Fruit fly (Drosophila melanogaster): ENCODE measurements around the gene Xrcc2.

Xrcc2 gene

DNA sequence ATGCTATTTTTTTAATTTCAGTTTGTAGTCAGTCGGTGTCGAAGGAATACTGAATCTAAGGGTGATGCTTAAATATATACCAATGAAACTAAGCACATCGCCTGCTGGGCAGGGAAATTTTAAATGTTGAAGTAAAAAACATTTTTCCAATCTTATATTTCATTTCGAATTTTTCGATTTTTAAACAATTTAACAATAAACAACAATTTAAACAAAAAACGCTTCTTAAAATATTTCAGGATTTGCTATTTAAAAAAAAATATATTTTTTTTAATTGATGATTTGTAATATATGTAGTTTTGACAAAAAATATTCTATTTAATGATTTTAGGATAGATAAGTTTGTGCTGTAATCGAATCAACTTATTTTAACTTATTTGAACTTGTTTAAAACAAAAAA is 14.8 kb downstream of the Xrcc2 start, which contains the start of gene CG6470:
Gene CG6470, minus strand, starts transcription at position 101 of the 400 bp plus-strand sequence.
- TF ChIP-seq bab1 (GFP tag; optimal IDR thresholded peaks at IDR 0.05) (no peak), pad (GFP tag; optimal IDR thresholded peaks at IDR 0.05) (no peak), CG7101 (tag; optimal IDR thresholded peaks at IDR 0.05) (no peak), CG12768 (GFP tag; optimal IDR thresholded peaks at IDR 0.05) (no peak), Hr96 (GFP tag; optimal IDR thresholded peaks at IDR 0.05) (no peak), kay (GFP tag; ENCODE audit: borderline replicate concordance) (no peak), cic (GFP tag; optimal IDR thresholded peaks at IDR 0.05) (no peak), CG33017 (tag; optimal IDR thresholded peaks at IDR 0.05) (no peak), ovo (GFP tag; optimal IDR thresholded peaks at IDR 0.05) (no peak), tj (GFP tag; optimal IDR thresholded peaks at IDR 0.05) (no peak), Crg-1 (GFP tag; optimal IDR thresholded peaks at IDR 0.05) (no peak), toe (GFP tag; optimal IDR thresholded peaks at IDR 0.05) (no peak), Clk (GFP tag; optimal IDR thresholded peaks at IDR 0.05) (no peak), CG14711 (tag; optimal IDR thresholded peaks at IDR 0.05) (no peak), CG1620 (GFP tag; optimal IDR thresholded peaks at IDR 0.05) (no peak), cnc (optimal IDR thresholded peaks at IDR 0.05) (no peak), Mnt (GFP tag; optimal IDR thresholded peaks at IDR 0.05) (no peak), CG7045 (GFP tag; optimal IDR thresholded peaks at IDR 0.05) (no peak), CG11617 (GFP tag; optimal IDR thresholded peaks at IDR 0.05) (no peak)

DNA sequence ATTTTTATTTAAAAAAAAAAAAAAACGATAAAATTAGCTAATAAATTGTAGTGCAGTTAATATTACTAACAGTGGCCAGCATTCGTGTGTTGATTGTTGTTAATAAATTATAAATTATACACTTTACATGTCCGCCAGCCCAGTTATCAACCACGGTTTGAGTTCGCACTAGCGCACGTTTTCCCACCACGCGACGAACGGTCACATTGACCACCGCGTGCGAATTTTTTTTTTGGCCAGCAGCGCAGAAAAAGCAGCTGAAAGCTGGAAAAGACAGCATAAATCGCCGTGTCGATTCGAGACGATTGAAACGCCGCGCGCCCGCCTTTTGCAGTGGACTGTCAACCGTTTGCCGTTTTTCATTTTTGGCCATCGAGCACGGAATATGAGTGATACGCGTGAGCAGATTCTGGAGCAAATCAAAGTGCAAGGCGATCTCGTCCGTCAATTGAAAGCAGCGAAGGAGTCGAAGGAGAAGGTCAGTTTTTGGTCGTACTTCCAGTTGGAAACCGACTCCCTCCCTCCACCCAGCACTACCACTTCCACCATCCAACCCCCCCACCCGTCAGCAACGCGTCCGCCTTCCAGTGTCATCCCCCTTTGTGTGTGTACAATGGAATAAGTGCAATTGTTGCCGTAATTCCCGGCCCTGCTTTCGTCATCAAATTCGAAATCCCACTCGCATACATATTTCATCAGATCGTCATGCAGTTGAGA is 15.4 kb downstream of the Xrcc2 start, which contains the start of the genes Bx and HisRS:
Gene Bx, plus strand, starts transcription at position 224 of the 717 bp plus-strand sequence.
Gene HisRS, plus strand, starts transcription at position 224 of the 717 bp plus-strand sequence.
- peak; percentile 100 for TF ChIP-seq Mnt (GFP tag; optimal IDR thresholded peaks at IDR 0.05)
- TF ChIP-seq CG7101 (tag; optimal IDR thresholded peaks at IDR 0.05) = peak; percentile 2
- TF ChIP-seq tj (GFP tag; optimal IDR thresholded peaks at IDR 0.05) = peak; percentile 76
- TF ChIP-seq CG33017 (tag; optimal IDR thresholded peaks at IDR 0.05) = no peak

DNA sequence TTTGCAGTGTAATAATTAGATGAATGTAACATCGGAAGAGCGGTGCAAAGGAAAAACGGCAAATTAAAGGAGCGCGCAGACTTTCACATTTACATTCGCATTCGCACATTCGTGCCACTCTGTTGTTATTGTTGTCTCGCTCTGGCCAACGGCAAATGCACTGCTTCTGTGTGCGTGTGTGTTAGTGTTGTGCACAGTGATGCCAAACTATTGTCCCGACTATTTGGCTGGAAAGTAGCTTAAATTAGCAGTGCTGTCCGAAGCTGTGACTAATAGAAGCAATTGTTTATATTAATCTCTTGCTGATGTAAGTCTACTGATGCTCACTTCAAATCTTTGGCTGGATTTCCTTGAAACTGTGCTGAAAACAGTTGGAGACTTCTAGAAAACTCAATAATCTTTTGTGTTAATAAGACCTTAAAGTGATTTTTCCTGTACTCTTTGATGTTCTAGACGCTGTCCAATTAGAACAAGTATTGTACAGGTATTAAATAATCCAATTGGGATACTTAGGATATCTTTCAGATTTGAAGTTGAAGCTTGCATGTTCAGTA is 16.1 kb downstream of the Xrcc2 start:
- peak; percentile 34 for TF ChIP-seq toe (GFP tag; optimal IDR thresholded peaks at IDR 0.05)
- peak; percentile 61 for TF ChIP-seq tj (GFP tag; optimal IDR thresholded peaks at IDR 0.05)
- TF ChIP-seq Mnt (GFP tag; optimal IDR thresholded peaks at IDR 0.05) = peak; percentile 26
- no peak for TF ChIP-seq CG5204 (GFP tag; optimal IDR thresholded peaks at IDR 0.05)
- peak; percentile 73 for TF ChIP-seq kay (GFP tag; ENCODE audit: borderline replicate concordance)
- peak; percentile 35 for TF ChIP-seq ovo (GFP tag; optimal IDR thresholded peaks at IDR 0.05)
- TF ChIP-seq pad (GFP tag; optimal IDR thresholded peaks at IDR 0.05) = peak; percentile 57
- TF ChIP-seq CG7101 (tag; optimal IDR thresholded peaks at IDR 0.05) = peak; percentile 14
- TF ChIP-seq CG12768 (GFP tag; optimal IDR thresholded peaks at IDR 0.05) = no peak
- no peak for TF ChIP-seq cnc (optimal IDR thresholded peaks at IDR 0.05)

DNA sequence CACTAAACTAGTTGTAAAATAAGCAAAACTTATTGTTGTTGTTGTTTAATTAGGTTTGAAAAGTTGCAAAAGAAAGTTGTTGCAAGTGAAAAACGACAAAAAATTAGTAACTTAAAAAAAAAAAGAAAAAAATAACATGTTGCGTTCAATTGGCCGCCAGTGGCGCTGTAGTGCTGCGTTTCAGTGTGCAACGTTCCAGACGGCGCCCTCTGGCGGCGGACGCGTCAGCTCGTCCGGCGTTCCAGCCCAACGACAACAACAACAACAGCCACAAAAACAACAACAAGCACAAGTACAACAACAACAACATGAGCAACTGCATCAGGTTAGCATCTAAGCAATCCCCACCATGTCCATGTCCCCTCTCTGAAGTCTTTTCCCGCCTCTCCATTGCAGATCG is 17.5 kb downstream of the Xrcc2 start:
- no peak for TF ChIP-seq CG7101 (tag; optimal IDR thresholded peaks at IDR 0.05)
- TF ChIP-seq cnc (optimal IDR thresholded peaks at IDR 0.05) = no peak
- TF ChIP-seq CG14711 (tag; optimal IDR thresholded peaks at IDR 0.05) = no peak
- no peak for TF ChIP-seq CG33017 (tag; optimal IDR thresholded peaks at IDR 0.05)
- no peak for TF ChIP-seq tj (GFP tag; optimal IDR thresholded peaks at IDR 0.05)
- no peak for TF ChIP-seq CG11617 (GFP tag; optimal IDR thresholded peaks at IDR 0.05)
- TF ChIP-seq CG1620 (GFP tag; optimal IDR thresholded peaks at IDR 0.05) = no peak
- TF ChIP-seq Crg-1 (GFP tag; optimal IDR thresholded peaks at IDR 0.05) = no peak
- TF ChIP-seq CG5204 (GFP tag; optimal IDR thresholded peaks at IDR 0.05) = no peak
- TF ChIP-seq CG12768 (GFP tag; optimal IDR thresholded peaks at IDR 0.05) = no peak
- no peak for TF ChIP-seq toe (GFP tag; optimal IDR thresholded peaks at IDR 0.05)
- no peak for TF ChIP-seq kay (GFP tag; ENCODE audit: borderline replicate concordance)
- TF ChIP-seq Clk (GFP tag; optimal IDR thresholded peaks at IDR 0.05) = no peak
- no peak for TF ChIP-seq CG7045 (GFP tag; optimal IDR thresholded peaks at IDR 0.05)
- no peak for TF ChIP-seq pad (GFP tag; optimal IDR thresholded peaks at IDR 0.05)
- no peak for TF ChIP-seq bab1 (GFP tag; optimal IDR thresholded peaks at IDR 0.05)
- TF ChIP-seq cic (GFP tag; optimal IDR thresholded peaks at IDR 0.05) = no peak
- TF ChIP-seq ovo (GFP tag; optimal IDR thresholded peaks at IDR 0.05) = no peak
- TF ChIP-seq Hr96 (GFP tag; optimal IDR thresholded peaks at IDR 0.05) = no peak

DNA sequence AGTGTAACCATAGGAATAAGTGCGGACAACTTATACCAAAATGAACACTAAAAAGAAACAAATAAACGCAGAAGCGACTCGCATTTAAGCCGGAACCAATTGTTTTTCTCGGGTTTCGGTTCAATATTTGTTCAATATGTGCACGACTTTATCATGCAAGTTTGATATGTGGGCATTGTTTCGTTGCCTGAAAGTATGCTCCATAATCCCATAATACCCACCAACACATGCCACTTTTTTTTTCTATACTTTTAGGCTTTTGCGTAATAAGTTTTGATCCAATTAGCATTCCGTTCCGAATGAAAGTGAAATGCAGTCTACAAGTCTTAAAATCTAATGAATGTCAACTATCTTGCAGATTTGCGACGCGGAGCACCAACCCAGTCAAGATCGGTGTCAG is 20.4 kb downstream of the Xrcc2 start:
- TF ChIP-seq Mnt (GFP tag; optimal IDR thresholded peaks at IDR 0.05) = no peak
- no peak for TF ChIP-seq cic (GFP tag; optimal IDR thresholded peaks at IDR 0.05)
- TF ChIP-seq bab1 (GFP tag; optimal IDR thresholded peaks at IDR 0.05) = peak; percentile 2
- TF ChIP-seq ovo (GFP tag; optimal IDR thresholded peaks at IDR 0.05) = no peak
- no peak for TF ChIP-seq CG33017 (tag; optimal IDR thresholded peaks at IDR 0.05)
- TF ChIP-seq Hr96 (GFP tag; optimal IDR thresholded peaks at IDR 0.05) = no peak

DNA sequence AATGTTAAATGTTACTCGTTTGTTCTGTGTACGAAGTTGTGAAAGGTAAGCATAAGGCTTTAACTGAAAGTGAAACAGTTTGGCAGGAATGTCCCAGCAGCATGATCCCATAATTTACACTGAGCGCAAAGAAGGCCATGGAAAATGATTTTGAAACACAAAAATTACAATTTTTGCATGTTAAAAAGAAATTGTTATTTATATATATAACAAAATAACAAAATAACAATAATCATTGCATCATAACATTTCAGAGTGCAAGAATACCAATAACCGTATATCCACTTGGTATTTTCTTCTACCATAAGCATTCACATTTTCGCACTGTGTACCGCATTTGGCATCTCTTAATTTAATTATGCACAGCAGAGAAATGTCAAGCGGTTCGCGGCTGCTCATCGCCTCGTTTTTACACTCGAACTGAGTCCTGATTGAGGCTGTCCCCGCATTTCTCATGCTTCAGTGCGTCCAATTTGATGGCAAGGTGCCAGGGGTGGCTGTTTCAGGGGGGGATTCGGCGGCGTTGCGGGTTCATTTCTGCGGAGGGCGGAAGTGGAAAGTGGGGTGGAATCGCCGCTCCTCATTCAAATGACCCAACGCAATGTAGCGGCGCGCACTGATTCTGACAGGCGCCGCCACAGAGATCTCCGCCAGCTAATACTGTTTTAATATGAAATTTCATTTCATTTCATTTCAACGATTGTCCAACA is 22.6 kb downstream of the Xrcc2 start, which contains the start of gene CG6481:
Gene CG6481, minus strand, starts transcription at position 51 of the 710 bp plus-strand sequence.
- TF ChIP-seq Mnt (GFP tag; optimal IDR thresholded peaks at IDR 0.05) (no peak), ovo (GFP tag; optimal IDR thresholded peaks at IDR 0.05) (no peak), CG11617 (GFP tag; optimal IDR thresholded peaks at IDR 0.05) (no peak), CG7045 (GFP tag; optimal IDR thresholded peaks at IDR 0.05) (no peak), Crg-1 (GFP tag; optimal IDR thresholded peaks at IDR 0.05) (no peak), Clk (GFP tag; optimal IDR thresholded peaks at IDR 0.05) (no peak), CG12768 (GFP tag; optimal IDR thresholded peaks at IDR 0.05) (no peak), toe (GFP tag; optimal IDR thresholded peaks at IDR 0.05) (no peak), bab1 (GFP tag; optimal IDR thresholded peaks at IDR 0.05) (no peak), cnc (optimal IDR thresholded peaks at IDR 0.05) (no peak), CG1620 (GFP tag; optimal IDR thresholded peaks at IDR 0.05) (no peak), kay (GFP tag; ENCODE audit: borderline replicate concordance) (no peak), cic (GFP tag; optimal IDR thresholded peaks at IDR 0.05) (no peak), CG5204 (GFP tag; optimal IDR thresholded peaks at IDR 0.05) (no peak)
